Fruit fly (Drosophila melanogaster) whole organism, embryonic: ENCODE measurements around the gene SMC1.

ENCODE experiments used
- Aef1 ChIP-seq: fragments of 200-800 bp; sonication (Bioruptor generic); IDR thresholded peaks from 3 replicates; pipeline ENCODE4 v1.3.6; 2022; ENCODE audit warnings: missing biosample characterization, missing genetic modification characterization
- Asciz ChIP-seq: fragments of 200-800 bp; sonication (Bioruptor generic); optimal IDR thresholded peaks from 2 replicates; lab custom pipeline; 2017; ENCODE audit warnings: missing biosample characterization, mild to moderate bottlenecking, missing genetic modification characterization, missing genetic modification reagents
- B-H1 ChIP-seq: fragments of 200-800 bp; sonication (Bioruptor generic); IDR thresholded peaks from 3 replicates; pipeline ENCODE4 v1.3.6; 2022; ENCODE audit warnings: missing biosample characterization, missing genetic modification characterization
- Bgb ChIP-seq: fragments of 200-800 bp; sonication (Bioruptor generic); IDR thresholded peaks from 2 replicates; pipeline ENCODE4 v1.3.6; 2022; ENCODE audit warnings: missing biosample characterization, missing genetic modification characterization; ENCODE audit not compliant: partially characterized antibody
- CG10209 ChIP-seq: fragments of 200-800 bp; sonication (Bioruptor generic); optimal IDR thresholded peaks from 3 replicates; lab custom pipeline; 2017; ENCODE audit warnings: missing biosample characterization, mild to moderate bottlenecking, missing genetic modification characterization, missing genetic modification reagents
- CG11695 ChIP-seq: fragments of 200-800 bp; sonication (Bioruptor generic); IDR thresholded peaks from 3 replicates; pipeline ENCODE4 v1.3.6; 2022; ENCODE audit warnings: missing biosample characterization, missing genetic modification characterization
- CG11723 ChIP-seq: fragments of 200-800 bp; sonication (Bioruptor generic); optimal IDR thresholded peaks from 2 replicates; lab custom pipeline; 2017; ENCODE audit warnings: missing biosample characterization, mild to moderate bottlenecking, missing genetic modification characterization
- CG12391 ChIP-seq: fragments of 200-800 bp; sonication (Bioruptor generic); optimal IDR thresholded peaks from 3 replicates; lab custom pipeline; 2018; ENCODE audit warnings: missing biosample characterization, mild to moderate bottlenecking, missing genetic modification characterization, moderate library complexity
- CG12942 ChIP-seq: fragments of 200-800 bp; sonication (Bioruptor generic); optimal IDR thresholded peaks from 3 replicates; lab custom pipeline; 2016; ENCODE audit warnings: missing biosample characterization, missing genetic modification characterization
- CG14965 ChIP-seq: fragments of 200-800 bp; sonication (Bioruptor generic); optimal IDR thresholded peaks from 2 replicates; lab custom pipeline; 2016; ENCODE audit warnings: missing biosample characterization, missing genetic modification characterization, borderline replicate concordance
- CG15479 ChIP-seq: fragments of 200-800 bp; sonication (Bioruptor generic); optimal IDR thresholded peaks from 3 replicates; lab custom pipeline; 2019; ENCODE audit warnings: missing biosample characterization, mild to moderate bottlenecking, missing genetic modification characterization, moderate library complexity
- CG16779 ChIP-seq: fragments of 200-800 bp; sonication (Bioruptor generic); IDR thresholded peaks from 2 replicates; pipeline ENCODE4 v1.3.6; 2022; ENCODE audit warnings: missing biosample characterization, missing genetic modification characterization
- CG2678 ChIP-seq: fragments of 200-800 bp; sonication (Bioruptor generic); optimal IDR thresholded peaks from 3 replicates; lab custom pipeline; 2019; ENCODE audit warnings: missing biosample characterization, mild to moderate bottlenecking, missing genetic modification characterization, moderate library complexity
- CG2889 ChIP-seq: fragments of 200-800 bp; sonication (Bioruptor generic); IDR thresholded peaks from 3 replicates; pipeline ENCODE4 v1.3.6; 2022; ENCODE audit warnings: missing biosample characterization, missing genetic modification characterization
- CG4360 ChIP-seq: fragments of 200-800 bp; sonication (Bioruptor generic); IDR thresholded peaks from 2 replicates; pipeline ENCODE4 v1.3.6; 2022; ENCODE audit warnings: missing biosample characterization, missing genetic modification characterization
- CG4854 ChIP-seq: fragments of 200-800 bp; sonication (Bioruptor generic); optimal IDR thresholded peaks from 2 replicates; lab custom pipeline; 2016; ENCODE audit warnings: missing biosample characterization, missing genetic modification characterization, inconsistent platforms
- CG5180 ChIP-seq: fragments of 200-800 bp; sonication (Bioruptor generic); optimal IDR thresholded peaks from 3 replicates; lab custom pipeline; 2017; ENCODE audit warnings: missing biosample characterization, missing genetic modification characterization, mild to moderate bottlenecking, moderate library complexity, missing genetic modification reagents
- CG6175 ChIP-seq: fragments of 200-800 bp; sonication (Bioruptor generic); IDR thresholded peaks from 3 replicates; pipeline ENCODE4 v1.3.6; 2022; ENCODE audit warnings: missing biosample characterization, missing genetic modification characterization
- CG7745 ChIP-seq: fragments of 200-800 bp; sonication (Bioruptor generic); optimal IDR thresholded peaks from 2 replicates; lab custom pipeline; 2018; ENCODE audit warnings: missing biosample characterization, mild to moderate bottlenecking, missing genetic modification characterization, moderate library complexity
- CG7839 ChIP-seq: fragments of 200-800 bp; sonication (Bioruptor generic); optimal IDR thresholded peaks from 3 replicates; lab custom pipeline; 2018; ENCODE audit warnings: missing biosample characterization, mild to moderate bottlenecking, missing genetic modification characterization, moderate library complexity
- CG9215 ChIP-seq: fragments of 200-800 bp; sonication (Bioruptor generic); IDR thresholded peaks from 2 replicates; pipeline ENCODE4 v1.3.6; 2022; ENCODE audit warnings: missing biosample characterization, missing genetic modification characterization
- CG9932 ChIP-seq: fragments of 200-800 bp; sonication (Bioruptor generic); IDR thresholded peaks from 2 replicates; pipeline ENCODE4 v1.3.6; 2022; ENCODE audit warnings: missing biosample characterization, missing genetic modification characterization
- D19B ChIP-seq: fragments of 200-800 bp; sonication (Bioruptor generic); optimal IDR thresholded peaks from 2 replicates; lab custom pipeline; 2017; ENCODE audit warnings: missing biosample characterization, mild to moderate bottlenecking, missing genetic modification characterization
- Ets65A ChIP-seq: fragments of 200-800 bp; sonication (Bioruptor generic); peaks from one replicate; lab custom pipeline; 2016; ENCODE audit warnings: missing biosample characterization, missing genetic modification characterization
- Fer1 ChIP-seq: fragments of 200-800 bp; sonication (Bioruptor generic); optimal IDR thresholded peaks from 2 replicates; lab custom pipeline; 2017; ENCODE audit warnings: missing biosample characterization, mild to moderate bottlenecking, missing genetic modification characterization
- Fer2 ChIP-seq: fragments of 200-800 bp; sonication (Bioruptor generic); optimal IDR thresholded peaks from 2 replicates; lab custom pipeline; 2018; ENCODE audit warnings: missing biosample characterization, mild to moderate bottlenecking, missing genetic modification characterization, moderate library complexity
- Gsc ChIP-seq: fragments of 200-800 bp; sonication (Bioruptor generic); IDR thresholded peaks from 2 replicates; pipeline ENCODE4 v1.3.6; 2022; ENCODE audit warnings: missing biosample characterization, missing genetic modification characterization
- Gug ChIP-seq: fragments of 200-800 bp; sonication (Bioruptor generic); IDR thresholded peaks from 4 replicates; pipeline ENCODE4 v1.3.6; 2022; ENCODE audit warnings: missing biosample characterization, missing genetic modification characterization
- HLH3B ChIP-seq: fragments of 200-800 bp; sonication (Bioruptor generic); IDR thresholded peaks from 2 replicates; pipeline ENCODE4 v1.3.6; 2022; ENCODE audit warnings: missing biosample characterization, missing genetic modification characterization
- Jarid2 ChIP-seq: fragments of 200-800 bp; sonication (Bioruptor generic); optimal IDR thresholded peaks from 3 replicates; lab custom pipeline; 2017; ENCODE audit warnings: mild to moderate bottlenecking, missing biosample characterization, missing genetic modification reagents, missing genetic modification characterization
- Lpt ChIP-seq: fragments of >200 bp; optimal IDR thresholded peaks from 2 replicates; lab custom pipeline; 2018; ENCODE audit warnings: missing biosample characterization, missing genetic modification characterization
- MBD-R2 ChIP-seq: fragments of 200-800 bp; sonication (Bioruptor generic); IDR thresholded peaks from 2 replicates; pipeline ENCODE4 v1.3.6; 2022; ENCODE audit warnings: missing biosample characterization, missing genetic modification characterization
- MESR4 ChIP-seq: fragments of 200-800 bp; sonication (Bioruptor generic); optimal IDR thresholded peaks from 2 replicates; lab custom pipeline; 2018; ENCODE audit warnings: missing biosample characterization, mild to moderate bottlenecking, missing genetic modification characterization, moderate library complexity
- Mrtf ChIP-seq: fragments of 200-800 bp; sonication (Bioruptor generic); IDR thresholded peaks from 3 replicates; pipeline ENCODE4 v1.3.6; 2022; ENCODE audit warnings: missing biosample characterization, missing genetic modification characterization
- NC2β ChIP-seq: fragments of 200-800 bp; sonication (Bioruptor generic); optimal IDR thresholded peaks from 2 replicates; lab custom pipeline; 2016; ENCODE audit warnings: missing biosample characterization, missing genetic modification characterization
- Pdp1 ChIP-seq, 2 experiments: fragments of 200-800 bp; sonication (Bioruptor generic); optimal IDR thresholded peaks; 3 replicates each; lab custom pipeline; 2016; ENCODE audit warnings: missing biosample characterization in 2 of 2, missing genetic modification characterization in 2 of 2, mild to moderate bottlenecking in 1 of 2, moderate library complexity in 1 of 2
- Ptx1 ChIP-seq: fragments of 200-800 bp; sonication (Bioruptor generic); IDR thresholded peaks from 2 replicates; pipeline ENCODE4 v1.3.6; 2022; ENCODE audit warnings: missing biosample characterization, missing genetic modification characterization
- Ssrp ChIP-seq: fragments of 200-800 bp; sonication (Bioruptor generic); optimal IDR thresholded peaks from 2 replicates; lab custom pipeline; 2018; ENCODE audit warnings: missing biosample characterization, mild to moderate bottlenecking, missing genetic modification characterization, moderate library complexity
- Taf1 ChIP-seq: fragments of 200-800 bp; sonication (Bioruptor generic); IDR thresholded peaks from 2 replicates; pipeline ENCODE4 v1.3.6; 2022; ENCODE audit warnings: missing biosample characterization, missing genetic modification characterization
- ab ChIP-seq: fragments of 200-800 bp; sonication (Bioruptor generic); optimal IDR thresholded peaks from 2 replicates; lab custom pipeline; 2016; ENCODE audit warnings: missing biosample characterization, missing genetic modification characterization
- dmrt99B ChIP-seq: fragments of 200-800 bp; sonication (Bioruptor generic); optimal IDR thresholded peaks from 2 replicates; lab custom pipeline; 2018; ENCODE audit warnings: missing biosample characterization, mild to moderate bottlenecking, missing genetic modification characterization, moderate library complexity
- emc ChIP-seq: fragments of 200-800 bp; sonication (Bioruptor generic); optimal IDR thresholded peaks from 2 replicates; lab custom pipeline; 2016; ENCODE audit warnings: missing biosample characterization, missing genetic modification characterization
- esg ChIP-seq: fragments of 200-800 bp; sonication (Bioruptor generic); conservative IDR thresholded peaks from 2 replicates; pipeline ENCODE4 v1.3.6; 2022; ENCODE audit warnings: missing biosample characterization, missing genetic modification characterization
- gem ChIP-seq: fragments of 200-800 bp; sonication (Bioruptor generic); optimal IDR thresholded peaks from 2 replicates; lab custom pipeline; 2019; ENCODE audit warnings: missing biosample characterization, mild to moderate bottlenecking, missing genetic modification characterization, moderate library complexity
- grau ChIP-seq: fragments of 200-800 bp; optimal IDR thresholded peaks from 3 replicates; lab custom pipeline; 2019; ENCODE audit warnings: missing biosample characterization, mild to moderate bottlenecking, missing genetic modification characterization, moderate library complexity
- ind ChIP-seq: fragments of 200-800 bp; sonication (Bioruptor generic); optimal IDR thresholded peaks from 3 replicates; lab custom pipeline; 2016; ENCODE audit warnings: missing biosample characterization, missing genetic modification characterization
- lab ChIP-seq: fragments of 200-800 bp; sonication (Bioruptor generic); optimal IDR thresholded peaks from 3 replicates; lab custom pipeline; 2017; ENCODE audit warnings: missing biosample characterization, missing genetic modification characterization, mild to moderate bottlenecking, moderate library complexity, missing genetic modification reagents
- mld ChIP-seq: fragments of 200-800 bp; sonication (Bioruptor generic); IDR thresholded peaks from 3 replicates; pipeline ENCODE4 v1.3.6; 2022; ENCODE audit warnings: missing biosample characterization, missing genetic modification characterization; ENCODE audit not compliant: partially characterized antibody
- otp ChIP-seq: fragments of 200-800 bp; sonication (Bioruptor generic); IDR thresholded peaks from 3 replicates; pipeline ENCODE4, ENCODE4 v1.3.6; 2022; ENCODE audit warnings: missing biosample characterization, missing genetic modification characterization
- pita ChIP-seq: fragments of 200-800 bp; sonication (Bioruptor generic); optimal IDR thresholded peaks from 2 replicates; lab custom pipeline; 2017; ENCODE audit warnings: missing biosample characterization, mild to moderate bottlenecking, missing genetic modification characterization
- sima ChIP-seq: fragments of 200-800 bp; sonication (Bioruptor generic); optimal IDR thresholded peaks from 2 replicates; lab custom pipeline; 2016; ENCODE audit warnings: missing biosample characterization, missing genetic modification characterization

Gene SMC1

dm6 chr3R:24091653-24092052, 33.6 kb downstream of the SMC1 start (continued):
- no peak for TF ChIP-seq CG10209
- no peak for TF ChIP-seq B-H1
- TF ChIP-seq CG6175 (GFP tag; lab: Robert Waterston, UW) = no peak
- TF ChIP-seq CG4360 (GFP tag; lab: Robert Waterston, UW) = no peak
- no peak for TF ChIP-seq CG16779 (GFP tag; lab: Robert Waterston, UW)
- no peak for TF ChIP-seq MBD-R2 (GFP tag; lab: Robert Waterston, UW)
- TF ChIP-seq CG4854 = no peak
- TF ChIP-seq Ptx1 (GFP tag; lab: Robert Waterston, UW) = peak; percentile 37; the same call in 1 of the 2 replicates
- 0 out of 2 replicates have a peak, but pooled peaks have one; percentile 16 for TF ChIP-seq CG9932 (GFP tag; lab: Robert Waterston, UW)
- peak; percentile 25 for TF ChIP-seq Fer1 (GFP tag; lab: Kevin White, UChicago)
- TF ChIP-seq NC2β (GFP tag; lab: Kevin White, UChicago) = no peak
- TF ChIP-seq sima (GFP tag; lab: Kevin White, UChicago) = no peak
- no peak for TF ChIP-seq CG12391 (tag; lab: Kevin White, UChicago)
- TF ChIP-seq CG2889 (GFP tag; lab: Robert Waterston, UW) = no peak
- TF ChIP-seq dmrt99B (tag; lab: Kevin White, UChicago) = peak; percentile 21
- no peak for TF ChIP-seq CG7745 (tag; lab: Kevin White, UChicago)
- no peak for TF ChIP-seq CG14965 (GFP tag; lab: Kevin White, UChicago)
- peak; percentile 39 for TF ChIP-seq gem (tag; lab: Kevin White, UChicago)
- no peak for TF ChIP-seq CG11723 (GFP tag; lab: Kevin White, UChicago)
- TF ChIP-seq Mrtf (GFP tag; lab: Robert Waterston, UW) = 0 out of 3 replicates have a peak, but pooled peaks have one; percentile 34
- TF ChIP-seq emc = no peak
- TF ChIP-seq D19B = no peak
- peak; percentile 11 for TF ChIP-seq grau (tag; lab: Kevin White, UChicago)
- TF ChIP-seq Jarid2 (GFP tag; lab: Kevin White, UChicago) = no peak
- TF ChIP-seq Lpt (GFP tag; lab: Kevin White, UChicago) = no peak
- TF ChIP-seq Taf1 (GFP tag; lab: Robert Waterston, UW) = 0 out of 2 replicates have a peak, but pooled peaks have one; percentile 12
- 0 out of 2 replicates have a peak, but pooled peaks have one; percentile 18 for TF ChIP-seq HLH3B (GFP tag; lab: Robert Waterston, UW)
- no peak for TF ChIP-seq Fer2 (tag; lab: Kevin White, UChicago)
- TF ChIP-seq lab = peak; percentile 52
- TF ChIP-seq Bgb (GFP tag; lab: Robert Waterston, UW) = no peak
- no peak for TF ChIP-seq CG15479 (GFP tag; lab: Kevin White, UChicago)
- no peak for TF ChIP-seq ab (GFP tag; lab: Kevin White, UChicago)
- 0 out of 3 replicates have a peak, but pooled peaks have one; percentile 27 for TF ChIP-seq Aef1 (GFP tag; lab: Robert Waterston, UW)
- peak; percentile 8 for TF ChIP-seq ind (GFP tag; lab: Kevin White, UChicago)
- TF ChIP-seq otp (GFP tag; lab: Robert Waterston, UW) = no peak
- no peak for TF ChIP-seq MESR4 (GFP tag; lab: Kevin White, UChicago)
- no peak for TF ChIP-seq pita (GFP tag; lab: Kevin White, UChicago)
- TF ChIP-seq CG5180 = no peak
- TF ChIP-seq Asciz (GFP tag; lab: Kevin White, UChicago) = peak; percentile 9
- peak; percentile 48 for TF ChIP-seq CG2678 (tag; lab: Kevin White, UChicago)
- peak; percentile 18 for TF ChIP-seq CG7839 (tag; lab: Kevin White, UChicago)
- no peak for TF ChIP-seq mld (GFP tag; lab: Robert Waterston, UW)
- no peak for TF ChIP-seq Gug (GFP tag; lab: Robert Waterston, UW)
- TF ChIP-seq CG9215 = no peak
- peak; percentile 72 for TF ChIP-seq Ets65A
- 0 out of 2 replicates have a peak, but pooled peaks have one; percentile 21 for TF ChIP-seq esg
- TF ChIP-seq CG11695 (GFP tag; lab: Robert Waterston, UW) = peak; percentile 18; the same call in 1 of the 3 replicates
- TF ChIP-seq Ssrp (tag; lab: Kevin White, UChicago) = no peak
- TF ChIP-seq Pdp1 (GFP tag; optimal IDR thresholded peaks at IDR 0.05; lab: Kevin White, UChicago) = peak in 1 of 2 experiments; percentile 2
- TF ChIP-seq Gsc (GFP tag; lab: Robert Waterston, UW) = no peak
- no peak for TF ChIP-seq CG12942 (GFP tag; lab: Kevin White, UChicago)
